Fruit fly (Drosophila melanogaster) whole organism, embryonic: ENCODE measurements around the gene Lcp65Ag1.

Experiments
- Aef1 ChIP-seq: fragments of 200-800 bp; sonication (Bioruptor generic); IDR thresholded peaks from 3 replicates; pipeline ENCODE4 v1.3.6; 2022; ENCODE audit warnings: missing biosample characterization, missing genetic modification characterization
- Atf3 ChIP-seq: fragments of 200-800 bp; sonication (Bioruptor generic); optimal IDR thresholded peaks from 3 replicates; lab custom pipeline; 2016; ENCODE audit warnings: missing biosample characterization, missing genetic modification characterization
- Atf6 ChIP-seq: fragments of 200-800 bp; sonication (Bioruptor generic); IDR thresholded peaks from 2 replicates; pipeline ENCODE4 v1.3.6; 2022; ENCODE audit warnings: missing biosample characterization, missing genetic modification characterization
- C15 ChIP-seq: fragments of 200-800 bp; sonication (Bioruptor generic); IDR thresholded peaks from 3 replicates; pipeline ENCODE4 v1.3.6; 2022; ENCODE audit warnings: missing biosample characterization, missing genetic modification characterization
- CG1024 ChIP-seq: fragments of 200-800 bp; sonication (Bioruptor generic); IDR thresholded peaks from 2 replicates; pipeline ENCODE4 v1.3.6; 2022; ENCODE audit warnings: missing biosample characterization, missing genetic modification characterization
- CG10431 ChIP-seq: fragments of 200-800 bp; sonication (Bioruptor generic); optimal IDR thresholded peaks from 3 replicates; lab custom pipeline; 2018; ENCODE audit warnings: missing biosample characterization, mild to moderate bottlenecking, missing genetic modification characterization
- CG10654 ChIP-seq: fragments of 200-800 bp; sonication (Bioruptor generic); optimal IDR thresholded peaks from 2 replicates; lab custom pipeline; 2016; ENCODE audit warnings: missing biosample characterization, missing genetic modification characterization
- CG11560 ChIP-seq: fragments of 200-800 bp; sonication (Bioruptor generic); IDR thresholded peaks from 3 replicates; pipeline ENCODE4 v1.3.6; 2022; ENCODE audit warnings: missing biosample characterization, missing genetic modification characterization
- CG12942 ChIP-seq: fragments of 200-800 bp; sonication (Bioruptor generic); optimal IDR thresholded peaks from 3 replicates; lab custom pipeline; 2016; ENCODE audit warnings: missing biosample characterization, missing genetic modification characterization
- CG14441 ChIP-seq: fragments of 200-800 bp; sonication (Bioruptor generic); IDR thresholded peaks from 2 replicates; pipeline ENCODE4 v1.3.6; 2022; ENCODE audit warnings: missing biosample characterization, missing genetic modification characterization
- CG18262 ChIP-seq: fragments of 200-800 bp; optimal IDR thresholded peaks from 3 replicates; lab custom pipeline; 2019; ENCODE audit warnings: missing biosample characterization, mild to moderate bottlenecking, missing genetic modification characterization, moderate library complexity
- CG18619 ChIP-seq: fragments of 200-800 bp; sonication (Bioruptor generic); optimal IDR thresholded peaks from 3 replicates; lab custom pipeline; 2017; ENCODE audit warnings: missing biosample characterization, mild to moderate bottlenecking, missing genetic modification characterization
- CG2712 ChIP-seq: fragments of 200-800 bp; optimal IDR thresholded peaks from 3 replicates; lab custom pipeline; 2019; ENCODE audit warnings: missing biosample characterization, mild to moderate bottlenecking, missing genetic modification characterization, moderate library complexity
- CG30431 ChIP-seq: fragments of 200-800 bp; sonication (Bioruptor generic); optimal IDR thresholded peaks from 2 replicates; lab custom pipeline; 2017; ENCODE audit warnings: missing biosample characterization, missing genetic modification characterization
- CG3163 ChIP-seq: fragments of 200-800 bp; sonication (Bioruptor generic); optimal IDR thresholded peaks from 3 replicates; lab custom pipeline; 2016; ENCODE audit warnings: missing biosample characterization, missing genetic modification characterization
- CG32767 ChIP-seq: fragments of 200-800 bp; sonication (Bioruptor generic); IDR thresholded peaks from 2 replicates; pipeline ENCODE4 v1.3.6; 2022; ENCODE audit warnings: missing biosample characterization, missing genetic modification characterization
- CG33213 ChIP-seq: fragments of 200-800 bp; sonication (Bioruptor generic); optimal IDR thresholded peaks from 3 replicates; lab custom pipeline; 2016; ENCODE audit warnings: missing biosample characterization, missing genetic modification characterization
- CG34422 ChIP-seq: fragments of 200-800 bp; sonication (Bioruptor generic); IDR thresholded peaks from 3 replicates; pipeline ENCODE4 v1.3.6; 2022; ENCODE audit warnings: missing biosample characterization, missing genetic modification characterization
- CG42726 ChIP-seq: fragments of 200-800 bp; sonication (Bioruptor generic); IDR thresholded peaks from 2 replicates; pipeline ENCODE4 v1.3.6; 2022; ENCODE audit warnings: missing biosample characterization, missing genetic modification characterization; ENCODE audit not compliant: partially characterized antibody
- CG4707 ChIP-seq: fragments of 200-800 bp; sonication (Bioruptor generic); optimal IDR thresholded peaks from 2 replicates; lab custom pipeline; 2018; ENCODE audit warnings: missing biosample characterization, mild to moderate bottlenecking, missing genetic modification characterization, moderate library complexity
- CG7987 ChIP-seq: fragments of 200-800 bp; sonication (Bioruptor generic); optimal IDR thresholded peaks from 2 replicates; lab custom pipeline; 2018; ENCODE audit warnings: missing biosample characterization, mild to moderate bottlenecking, missing genetic modification characterization, moderate library complexity
- CTCF ChIP-seq: fragments of 200-800 bp; sonication (Bioruptor generic); optimal IDR thresholded peaks from 2 replicates; lab custom pipeline; 2017; ENCODE audit warnings: missing biosample characterization, mild to moderate bottlenecking, missing genetic modification characterization, moderate library complexity
- Dad ChIP-seq: fragments of 200-800 bp; sonication (Bioruptor generic); optimal IDR thresholded peaks from 3 replicates; lab custom pipeline; 2016; ENCODE audit warnings: missing biosample characterization, missing genetic modification characterization
- Hr39 ChIP-seq: fragments of >200 bp; optimal IDR thresholded peaks from 2 replicates; lab custom pipeline; 2017
- Hr51 ChIP-seq, 2 experiments: fragments of 200-800 bp; sonication (Bioruptor generic); optimal IDR thresholded peaks; 2 replicates in 1 of 2; 3 replicates in 1 of 2; lab custom pipeline; 2016 to 2018; ENCODE audit warnings: missing biosample characterization in 2 of 2, missing genetic modification characterization in 2 of 2, mild to moderate bottlenecking in 1 of 2, moderate library complexity in 1 of 2
- Mes4 ChIP-seq: fragments of 200-800 bp; sonication (Bioruptor generic); optimal IDR thresholded peaks from 2 replicates; lab custom pipeline; 2016; ENCODE audit warnings: missing biosample characterization, missing genetic modification characterization
- Myb ChIP-seq: fragments of 200-800 bp; sonication (Bioruptor generic); optimal IDR thresholded peaks from 2 replicates; lab custom pipeline; 2016; ENCODE audit warnings: missing biosample characterization, missing genetic modification characterization
- Nf-YB ChIP-seq: fragments of 200-800 bp; sonication (Bioruptor generic); optimal IDR thresholded peaks from 3 replicates; lab custom pipeline; 2019; ENCODE audit warnings: missing biosample characterization, mild to moderate bottlenecking, missing genetic modification characterization, moderate library complexity
- Oli ChIP-seq: fragments of 200-800 bp; sonication (Bioruptor generic); optimal IDR thresholded peaks from 2 replicates; lab custom pipeline; 2018; ENCODE audit warnings: missing biosample characterization, mild to moderate bottlenecking, missing genetic modification characterization, moderate library complexity
- Ssrp ChIP-seq: fragments of 200-800 bp; sonication (Bioruptor generic); optimal IDR thresholded peaks from 2 replicates; lab custom pipeline; 2018; ENCODE audit warnings: missing biosample characterization, mild to moderate bottlenecking, missing genetic modification characterization, moderate library complexity
- ac ChIP-seq: fragments of 200-800 bp; sonication (Bioruptor generic); optimal IDR thresholded peaks from 3 replicates; lab custom pipeline; 2017; ENCODE audit warnings: missing biosample characterization, mild to moderate bottlenecking, missing genetic modification characterization
- amos ChIP-seq: fragments of 200-800 bp; sonication (Bioruptor generic); IDR thresholded peaks from 2 replicates; pipeline ENCODE4 v1.3.6; 2022; ENCODE audit warnings: missing biosample characterization, missing genetic modification characterization; ENCODE audit not compliant: partially characterized antibody
- az2 ChIP-seq: fragments of 200-800 bp; sonication (Bioruptor generic); optimal IDR thresholded peaks from 3 replicates; lab custom pipeline; 2016; ENCODE audit warnings: missing biosample characterization, missing genetic modification characterization
- cad ChIP-seq: fragments of >200 bp; optimal IDR thresholded peaks from 2 replicates; lab custom pipeline; 2017; ENCODE audit warnings: missing biosample characterization, missing genetic modification characterization
- cwo ChIP-seq: fragments of 200-800 bp; sonication (Bioruptor generic); optimal IDR thresholded peaks from 3 replicates; lab custom pipeline; 2017; ENCODE audit warnings: missing biosample characterization, missing genetic modification characterization, mild to moderate bottlenecking, moderate library complexity, missing genetic modification reagents
- da ChIP-seq: fragments of 200-800 bp; sonication (Bioruptor generic); optimal IDR thresholded peaks from 2 replicates; lab custom pipeline; 2016; ENCODE audit warnings: missing biosample characterization, missing genetic modification characterization
- danr ChIP-seq: fragments of 200-800 bp; sonication (Bioruptor generic); IDR thresholded peaks from 2 replicates; pipeline ENCODE4 v1.3.6; 2022; ENCODE audit warnings: missing biosample characterization, missing genetic modification characterization
- dimm ChIP-seq: fragments of 200-800 bp; sonication (Bioruptor generic); IDR thresholded peaks from 2 replicates; pipeline ENCODE4 v1.3.6; 2022; ENCODE audit warnings: missing biosample characterization, missing genetic modification characterization
- dmrt99B ChIP-seq: fragments of 200-800 bp; sonication (Bioruptor generic); optimal IDR thresholded peaks from 2 replicates; lab custom pipeline; 2018; ENCODE audit warnings: missing biosample characterization, mild to moderate bottlenecking, missing genetic modification characterization, moderate library complexity
- fd96Cb ChIP-seq: fragments of 200-800 bp; sonication (Bioruptor generic); optimal IDR thresholded peaks from 2 replicates; lab custom pipeline; 2018; ENCODE audit warnings: missing biosample characterization, mild to moderate bottlenecking, missing genetic modification characterization, moderate library complexity
- inv ChIP-seq: fragments of 200-800 bp; sonication (Bioruptor generic); IDR thresholded peaks from 2 replicates; pipeline ENCODE4 v1.3.6; 2022; ENCODE audit warnings: missing biosample characterization, missing genetic modification characterization; ENCODE audit not compliant: partially characterized antibody
- jing ChIP-seq: fragments of 200-800 bp; sonication (Bioruptor generic); optimal IDR thresholded peaks from 2 replicates; lab custom pipeline; 2018; ENCODE audit warnings: missing biosample characterization, mild to moderate bottlenecking, missing genetic modification characterization
- lab ChIP-seq: fragments of 200-800 bp; sonication (Bioruptor generic); optimal IDR thresholded peaks from 3 replicates; lab custom pipeline; 2017; ENCODE audit warnings: missing biosample characterization, missing genetic modification characterization, mild to moderate bottlenecking, moderate library complexity, missing genetic modification reagents
- pan ChIP-seq, 4 experiments: fragments of >200 bp in 3 of 4; fragments of 200-800 bp in 1 of 4; sonication (Bioruptor generic) in 1 of 4; optimal IDR thresholded peaks in 3 of 4; IDR thresholded peaks in 1 of 4; 2 replicates each; pipeline versions ENCODE4 v1.3.6 to Lab custom; 2017 to 2022; ENCODE audit warnings: missing biosample characterization in 2 of 4, missing genetic modification characterization in 2 of 4, mixed read lengths in 1 of 4
- pita ChIP-seq: fragments of 200-800 bp; sonication (Bioruptor generic); optimal IDR thresholded peaks from 2 replicates; lab custom pipeline; 2017; ENCODE audit warnings: missing biosample characterization, mild to moderate bottlenecking, missing genetic modification characterization
- ranshi ChIP-seq: fragments of 200-800 bp; sonication (Bioruptor generic); IDR thresholded peaks from 2 replicates; pipeline ENCODE4 v1.3.6; 2022; ENCODE audit warnings: missing biosample characterization, missing genetic modification characterization
- sens-2 ChIP-seq: fragments of 200-800 bp; sonication (Bioruptor generic); IDR thresholded peaks from 2 replicates; pipeline ENCODE4 v1.3.6; 2022; ENCODE audit warnings: missing biosample characterization, missing genetic modification characterization
- slbo ChIP-seq: fragments of 200-800 bp; sonication (Bioruptor generic); IDR thresholded peaks from 2 replicates; pipeline ENCODE4 v1.3.6; 2022; ENCODE audit warnings: missing biosample characterization, missing genetic modification characterization
- slou ChIP-seq: fragments of 200-800 bp; sonication (Bioruptor generic); optimal IDR thresholded peaks from 3 replicates; lab custom pipeline; 2016; ENCODE audit warnings: missing biosample characterization, missing genetic modification characterization
- stc ChIP-seq: fragments of 200-800 bp; sonication (Bioruptor generic); IDR thresholded peaks from 2 replicates; pipeline ENCODE4 v1.3.6; 2022; ENCODE audit warnings: missing biosample characterization, missing genetic modification characterization
- zen2 ChIP-seq: fragments of 200-800 bp; sonication (Bioruptor generic); IDR thresholded peaks from 3 replicates; pipeline ENCODE4 v1.3.6; 2022; ENCODE audit warnings: missing biosample characterization, missing genetic modification characterization; ENCODE audit not compliant: partially characterized antibody

The Lcp65Ag1 gene

dm6 chr3L:6094697-6095096 lies 40.4 kb downstream of the Lcp65Ag1 start, which contains the start of the genes CG10467 and loj (continued):
- TF ChIP-seq cwo (GFP tag; lab: Kevin White, UChicago) (peak; percentile 83), CG42726 (GFP tag; lab: Robert Waterston, UW) (peak; percentile 53; the same call in 1 of the 2 replicates), sens-2 (GFP tag; lab: Robert Waterston, UW) (peak; percentile 87), CG3163 (GFP tag; lab: Kevin White, UChicago) (peak; percentile 56), jing (GFP tag; lab: Kevin White, UChicago) (peak; percentile 87), Myb (GFP tag; lab: Kevin White, UChicago) (peak; percentile 64), slou (peak; percentile 96), CG10654 (GFP tag; lab: Kevin White, UChicago) (peak; percentile 96), CG34422 (peak; percentile 98), CG11560 (peak; percentile 91), ranshi (GFP tag; lab: Robert Waterston, UW) (peak; percentile 98), da (GFP tag; lab: Kevin White, UChicago) (peak; percentile 32), stc (GFP tag; lab: Robert Waterston, UW) (peak; percentile 91), amos (peak; percentile 70), danr (GFP tag; lab: Robert Waterston, UW) (peak; percentile 93), CG7987 (GFP tag; lab: Kevin White, UChicago) (peak; percentile 73), Aef1 (GFP tag; lab: Robert Waterston, UW) (peak; percentile 98), CG12942 (peak; percentile 98), Ssrp (tag; lab: Kevin White, UChicago) (peak; percentile 98), zen2 (no peak), dmrt99B (peak; percentile 93), CG32767 (GFP tag; lab: Robert Waterston, UW) (peak; percentile 93), inv (GFP tag; lab: Robert Waterston, UW) (peak; percentile 64), dimm (GFP tag; lab: Robert Waterston, UW) (peak; percentile 91), CG10431 (peak; percentile 69), Oli (tag; lab: Kevin White, UChicago) (peak; percentile 95), C15 (GFP tag; lab: Robert Waterston, UW) (peak; percentile 87), CG4707 (GFP tag; lab: Kevin White, UChicago) (peak; percentile 73), lab (GFP tag; lab: Kevin White, UChicago) (peak; percentile 94), CG30431 (peak; percentile 95), CG14441 (GFP tag; lab: Robert Waterston, UW) (peak; percentile 98), Hr51 (GFP tag; optimal IDR thresholded peaks at IDR 0.05; lab: Kevin White, UChicago) (peak; percentile 91 to 95), CG1024 (GFP tag; lab: Robert Waterston, UW) (peak; percentile 91), CTCF (peak; percentile 30), Dad (GFP tag; lab: Kevin White, UChicago) (peak; percentile 73), CG33213 (GFP tag; lab: Kevin White, UChicago) (peak; percentile 59), Atf3 (peak; percentile 72), Mes4 (GFP tag; lab: Kevin White, UChicago) (peak; percentile 28), CG2712 (tag; lab: Kevin White, UChicago) (peak; percentile 95), slbo (GFP tag; lab: Robert Waterston, UW) (peak; percentile 99), Atf6 (GFP tag; lab: Robert Waterston, UW) (peak; percentile 93), Hr39 (lab: Kevin White, UChicago) (no peak), CG18262 (tag; lab: Kevin White, UChicago) (peak; percentile 92), CG18619 (peak; percentile 93), fd96Cb (tag; lab: Kevin White, UChicago) (peak; percentile 97), pan (optimal IDR thresholded peaks at IDR 0.05; lab: Kevin White, UChicago) (no peak), pan (GFP tag; optimal IDR thresholded peaks at IDR 0.05 in 1 of 2, IDR thresholded peaks at IDR 0.05 in 1 of 2) (peak in 1 of 2 experiments; percentile 96), pita (GFP tag; lab: Kevin White, UChicago) (no peak), ac (GFP tag; lab: Kevin White, UChicago) (peak; percentile 72), az2 (peak; percentile 97), cad (GFP tag; lab: Kevin White, UChicago) (no peak), Nf-YB (GFP tag; lab: Kevin White, UChicago) (peak; percentile 82)
